Fruit fly (Drosophila melanogaster) whole organism, adult: ENCODE data around the gene NdufA3.

Source experiments
- CG11617 ChIP-seq: fragments of 200-800 bp; sonication (Bioruptor generic); optimal IDR thresholded peaks from 2 replicates; lab custom pipeline; 2017; ENCODE audit warnings: mild to moderate bottlenecking, missing biosample characterization, missing genetic modification reagents, missing genetic modification characterization
- CG12768 ChIP-seq: fragments of 200-800 bp; sonication (Bioruptor generic); optimal IDR thresholded peaks from 2 replicates; lab custom pipeline; 2017; ENCODE audit warnings: missing biosample characterization, missing genetic modification characterization, mild to moderate bottlenecking, moderate library complexity, missing genetic modification reagents
- CG14711 ChIP-seq: fragments of 200-800 bp; sonication (Bioruptor generic); optimal IDR thresholded peaks from 2 replicates; lab custom pipeline; 2018; ENCODE audit warnings: missing biosample characterization, mild to moderate bottlenecking, missing genetic modification characterization, moderate library complexity
- CG1620 ChIP-seq: fragments of 200-800 bp; sonication (Bioruptor generic); optimal IDR thresholded peaks from 2 replicates; lab custom pipeline; 2016; ENCODE audit warnings: missing biosample characterization, missing genetic modification characterization
- CG33017 ChIP-seq: fragments of 200-800 bp; sonication (Bioruptor generic); optimal IDR thresholded peaks from 2 replicates; lab custom pipeline; 2018; ENCODE audit warnings: missing biosample characterization, mild to moderate bottlenecking, missing genetic modification characterization, moderate library complexity
- CG5204 ChIP-seq: fragments of 200-800 bp; sonication (Bioruptor generic); optimal IDR thresholded peaks from 2 replicates; lab custom pipeline; 2016; ENCODE audit warnings: missing biosample characterization, missing genetic modification characterization
- CG7101 ChIP-seq: fragments of 200-800 bp; sonication (Bioruptor generic); optimal IDR thresholded peaks from 2 replicates; lab custom pipeline; 2018; ENCODE audit warnings: missing biosample characterization, mild to moderate bottlenecking, missing genetic modification characterization, moderate library complexity
- bab1 ChIP-seq: fragments of 200-800 bp; sonication (Bioruptor generic); optimal IDR thresholded peaks from 3 replicates; lab custom pipeline; 2019; ENCODE audit warnings: missing biosample characterization, mild to moderate bottlenecking, missing genetic modification characterization, moderate library complexity
- cnc ChIP-seq, 2 experiments: fragments of >200 bp; optimal IDR thresholded peaks; 2 replicates each; lab custom pipeline; 2017
- kay ChIP-seq: fragments of 200-800 bp; sonication (Bioruptor generic); peaks from one replicate; lab custom pipeline; 2016; ENCODE audit warnings: missing biosample characterization, missing genetic modification characterization, borderline replicate concordance
- ovo ChIP-seq: fragments of 200-800 bp; sonication (Bioruptor generic); optimal IDR thresholded peaks from 2 replicates; lab custom pipeline; 2016; ENCODE audit warnings: missing biosample characterization, missing genetic modification characterization
- tj ChIP-seq: fragments of 200-800 bp; sonication (Bioruptor generic); optimal IDR thresholded peaks from 3 replicates; lab custom pipeline; 2017; ENCODE audit warnings: missing biosample characterization, mild to moderate bottlenecking, missing genetic modification characterization, moderate library complexity

DNA sequence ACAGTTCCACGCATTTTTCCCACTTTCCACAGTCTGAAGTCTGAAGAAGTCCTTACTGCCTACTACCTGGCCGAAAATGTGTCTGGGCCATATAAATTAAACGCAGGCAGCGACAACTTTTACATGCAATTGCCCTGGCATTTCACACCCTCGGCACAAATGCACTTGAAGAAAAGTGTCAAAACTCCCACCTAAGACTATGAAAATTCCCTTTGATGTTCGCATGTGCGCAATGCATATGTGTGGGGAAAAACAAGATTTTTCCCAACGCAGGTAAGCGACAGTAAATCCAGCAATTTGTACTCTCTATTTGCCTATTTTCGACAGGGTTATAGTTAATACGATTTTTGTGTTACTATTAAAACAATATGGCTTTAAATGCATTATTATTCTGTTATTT is 30.4 kb downstream of the NdufA3 start:
- TF ChIP-seq CG1620 (GFP tag; lab: Kevin White, UChicago) (no peak), CG7101 (no peak), CG5204 (GFP tag; lab: Kevin White, UChicago) (no peak), tj (GFP tag; lab: Kevin White, UChicago) (no peak), ovo (no peak), kay (GFP tag; lab: Kevin White, UChicago) (no peak), bab1 (GFP tag; lab: Kevin White, UChicago) (no peak), CG14711 (tag; lab: Kevin White, UChicago) (no peak), CG11617 (GFP tag; lab: Kevin White, UChicago) (no peak), cnc (optimal IDR thresholded peaks at IDR 0.05; lab: Kevin White, UChicago) (no peak), CG12768 (GFP tag; lab: Kevin White, UChicago) (no peak), CG33017 (tag; lab: Kevin White, UChicago) (no peak)
